Worm (Caenorhabditis elegans): ENCODE results near the gene ivd-1.

The ivd-1 gene

ce11 chrIV:5088814-5089322 lies at the start of gene ivd-1:
ivd-1 (minus strand) TSS chrIV:5088864.
- no peak for TF ChIP-seq dao-5 (tag; optimal IDR thresholded peaks at IDR 0.05)
- no peak for TF ChIP-seq him-1 (tag; optimal IDR thresholded peaks at IDR 0.05)
- TF ChIP-seq W03F9.2 (tag; optimal IDR thresholded peaks at IDR 0.05) = no peak

- peak; percentile 11 for TF ChIP-seq him-1 (tag; optimal IDR thresholded peaks at IDR 0.05)
- TF ChIP-seq dao-5 (tag; optimal IDR thresholded peaks at IDR 0.05) = no peak
- no peak for TF ChIP-seq W03F9.2 (tag; optimal IDR thresholded peaks at IDR 0.05)
These were observed 49.1 kb upstream of the ivd-1 start for ce11 chrIV:5137809-5138208.

- no peak for TF ChIP-seq dao-5 (tag; optimal IDR thresholded peaks at IDR 0.05)
- TF ChIP-seq him-1 (tag; optimal IDR thresholded peaks at IDR 0.05) = no peak
- TF ChIP-seq W03F9.2 (tag; optimal IDR thresholded peaks at IDR 0.05) = no peak
These were observed 47.9 kb upstream of the ivd-1 start for ce11 chrIV:5136523-5136922.

- TF ChIP-seq him-1 (tag; optimal IDR thresholded peaks at IDR 0.05) = no peak
- TF ChIP-seq W03F9.2 (tag; optimal IDR thresholded peaks at IDR 0.05) = no peak
- no peak for TF ChIP-seq dao-5 (tag; optimal IDR thresholded peaks at IDR 0.05)
These were observed 46.1 kb upstream of the ivd-1 start for ce11 chrIV:5134798-5135197.

- no peak for TF ChIP-seq W03F9.2 (tag; optimal IDR thresholded peaks at IDR 0.05)
- no peak for TF ChIP-seq dao-5 (tag; optimal IDR thresholded peaks at IDR 0.05)
- no peak for TF ChIP-seq him-1 (tag; optimal IDR thresholded peaks at IDR 0.05)
These were observed 45.2 kb upstream of the ivd-1 start for ce11 chrIV:5133791-5134370.

ce11 chrIV:5131781-5132180 lies 43.1 kb upstream of the ivd-1 start:
- TF ChIP-seq him-1 (tag; optimal IDR thresholded peaks at IDR 0.05) (no peak), dao-5 (tag; optimal IDR thresholded peaks at IDR 0.05) (no peak), W03F9.2 (tag; optimal IDR thresholded peaks at IDR 0.05) (no peak)

ce11 chrIV:5121995-5122394 lies 33.3 kb upstream of the ivd-1 start, which contains the start of gene tkr-3:
tkr-3 (minus strand) TSS chrIV:5122095.
- TF ChIP-seq dao-5 (tag; optimal IDR thresholded peaks at IDR 0.05) = no peak
- TF ChIP-seq W03F9.2 (tag; optimal IDR thresholded peaks at IDR 0.05) = no peak
- no peak for TF ChIP-seq him-1 (tag; optimal IDR thresholded peaks at IDR 0.05)

ce11 chrIV:5111533-5111932 lies 22.9 kb upstream of the ivd-1 start, which contains the start of gene AC7.3:
AC7.3 (plus strand) TSS chrIV:5111833.
- TF ChIP-seq him-1 (tag; optimal IDR thresholded peaks at IDR 0.05) (no peak), W03F9.2 (tag; optimal IDR thresholded peaks at IDR 0.05) (no peak), dao-5 (tag; optimal IDR thresholded peaks at IDR 0.05) (no peak)

- TF ChIP-seq him-1 (tag; optimal IDR thresholded peaks at IDR 0.05) (no peak), dao-5 (tag; optimal IDR thresholded peaks at IDR 0.05) (no peak), W03F9.2 (tag; optimal IDR thresholded peaks at IDR 0.05) (no peak)
These were observed 21.8 kb upstream of the ivd-1 start for ce11 chrIV:5110391-5110930.

ce11 chrIV:5109943-5110342 lies 21.3 kb upstream of the ivd-1 start:
- TF ChIP-seq W03F9.2 (tag; optimal IDR thresholded peaks at IDR 0.05) (no peak), him-1 (tag; optimal IDR thresholded peaks at IDR 0.05) (no peak)

- TF ChIP-seq W03F9.2 (tag; optimal IDR thresholded peaks at IDR 0.05) (no peak), him-1 (tag; optimal IDR thresholded peaks at IDR 0.05) (no peak), dao-5 (tag; optimal IDR thresholded peaks at IDR 0.05) (no peak)
These were observed 20.3 kb upstream of the ivd-1 start for ce11 chrIV:5108971-5109370.

- TF ChIP-seq W03F9.2 (tag; optimal IDR thresholded peaks at IDR 0.05) (no peak), him-1 (tag; optimal IDR thresholded peaks at IDR 0.05) (peak; percentile 48), dao-5 (tag; optimal IDR thresholded peaks at IDR 0.05) (no peak)
These were observed 14.7 kb upstream of the ivd-1 start, which contains the start of gene C02B10.3 for ce11 chrIV:5103229-5103894. C02B10.3 (minus strand) TSS chrIV:5103279.

- TF ChIP-seq dao-5 (tag; optimal IDR thresholded peaks at IDR 0.05) (no peak), W03F9.2 (tag; optimal IDR thresholded peaks at IDR 0.05) (no peak)
These were observed 13.3 kb upstream of the ivd-1 start for ce11 chrIV:5101945-5102344.

ce11 chrIV:5100145-5100544 lies 11.5 kb upstream of the ivd-1 start:
- TF ChIP-seq him-1 (tag; optimal IDR thresholded peaks at IDR 0.05) (peak; percentile 48), dao-5 (tag; optimal IDR thresholded peaks at IDR 0.05) (no peak), W03F9.2 (tag; optimal IDR thresholded peaks at IDR 0.05) (no peak)
